Fruit fly (Drosophila melanogaster) whole organism, embryonic: ENCODE results near the gene Naxd.
A peak's percentile ranks its signal among the peaks of the same experiment; 100 is the strongest.

ENCODE experiments used
- Aef1 ChIP-seq: fragments of 200-800 bp; sonication (Bioruptor generic); IDR thresholded peaks from 3 replicates; pipeline ENCODE4 v1.3.6; 2022; ENCODE audit warnings: missing biosample characterization, missing genetic modification characterization
- Antp ChIP-seq: fragments of 200-800 bp; sonication (Bioruptor generic); optimal IDR thresholded peaks from 3 replicates; lab custom pipeline; 2016; ENCODE audit warnings: missing biosample characterization, missing genetic modification characterization
- BEAF-32 ChIP-seq: fragments of 200-800 bp; sonication (Bioruptor generic); optimal IDR thresholded peaks from 3 replicates; lab custom pipeline; 2017; ENCODE audit warnings: missing biosample characterization, missing genetic modification characterization, mild to moderate bottlenecking, moderate library complexity, missing genetic modification reagents
- CG10979 ChIP-seq: fragments of 200-800 bp; sonication (Bioruptor generic); optimal IDR thresholded peaks from 2 replicates; lab custom pipeline; 2018; ENCODE audit warnings: missing biosample characterization, mild to moderate bottlenecking, missing genetic modification characterization, moderate library complexity
- CG12744 ChIP-seq: fragments of 200-800 bp; sonication (Bioruptor generic); optimal IDR thresholded peaks from 2 replicates; lab custom pipeline; 2016; ENCODE audit warnings: missing biosample characterization, missing genetic modification characterization
- CG12942 ChIP-seq: fragments of 200-800 bp; sonication (Bioruptor generic); optimal IDR thresholded peaks from 3 replicates; lab custom pipeline; 2016; ENCODE audit warnings: missing biosample characterization, missing genetic modification characterization
- CG13775 ChIP-seq: fragments of 200-800 bp; sonication (Bioruptor generic); optimal IDR thresholded peaks from 3 replicates; lab custom pipeline; 2017; ENCODE audit warnings: missing biosample characterization, mild to moderate bottlenecking, missing genetic modification characterization
- CG16813 ChIP-seq: fragments of 200-800 bp; sonication (Bioruptor generic); IDR thresholded peaks from 3 replicates; pipeline ENCODE4 v1.3.6; 2022; ENCODE audit warnings: missing biosample characterization, missing genetic modification characterization; ENCODE audit not compliant: partially characterized antibody
- CG17186 ChIP-seq: fragments of 200-800 bp; sonication (Bioruptor generic); optimal IDR thresholded peaks from 3 replicates; lab custom pipeline; 2017; ENCODE audit warnings: missing biosample characterization, missing genetic modification reagents, missing genetic modification characterization
- CG17912 ChIP-seq: fragments of 200-800 bp; sonication (Bioruptor generic); optimal IDR thresholded peaks from 2 replicates; lab custom pipeline; 2018; ENCODE audit warnings: missing biosample characterization, mild to moderate bottlenecking, missing genetic modification characterization
- CG32772 ChIP-seq: fragments of 200-800 bp; sonication (Bioruptor generic); IDR thresholded peaks from 2 replicates; pipeline ENCODE4 v1.3.6; 2022; ENCODE audit warnings: missing biosample characterization, missing genetic modification characterization
- CG4328 ChIP-seq: fragments of 200-800 bp; sonication (Bioruptor generic); optimal IDR thresholded peaks from 3 replicates; lab custom pipeline; 2017; ENCODE audit warnings: missing biosample characterization, missing genetic modification reagents, missing genetic modification characterization
- CG4424 ChIP-seq: fragments of 200-800 bp; sonication (Bioruptor generic); optimal IDR thresholded peaks from 3 replicates; lab custom pipeline; 2016; ENCODE audit warnings: missing biosample characterization, missing genetic modification characterization
- CG4730 ChIP-seq: fragments of 200-800 bp; sonication (Bioruptor generic); IDR thresholded peaks from 2 replicates; pipeline ENCODE4 v1.3.6; 2022; ENCODE audit warnings: missing biosample characterization, missing genetic modification characterization
- CG6765 ChIP-seq: fragments of 200-800 bp; sonication (Bioruptor generic); optimal IDR thresholded peaks from 3 replicates; lab custom pipeline; 2017; ENCODE audit warnings: missing biosample characterization, mild to moderate bottlenecking, missing genetic modification characterization
- CG7372 ChIP-seq: fragments of 200-800 bp; sonication (Bioruptor generic); IDR thresholded peaks from 2 replicates; pipeline ENCODE4 v1.3.6; 2022; ENCODE audit warnings: missing biosample characterization, missing genetic modification characterization
- CG7987 ChIP-seq: fragments of 200-800 bp; sonication (Bioruptor generic); optimal IDR thresholded peaks from 2 replicates; lab custom pipeline; 2018; ENCODE audit warnings: missing biosample characterization, mild to moderate bottlenecking, missing genetic modification characterization, moderate library complexity
- CG8290 ChIP-seq, 3 experiments: fragments of 200-800 bp; sonication (Bioruptor generic); optimal IDR thresholded peaks; 2 replicates each; lab custom pipeline; 2016 to 2019; ENCODE audit warnings: missing biosample characterization in 3 of 3, missing genetic modification characterization in 3 of 3, mild to moderate bottlenecking in 2 of 3, moderate library complexity in 1 of 3
- CG8944 ChIP-seq: fragments of 200-800 bp; sonication (Bioruptor generic); optimal IDR thresholded peaks from 3 replicates; lab custom pipeline; 2016; ENCODE audit warnings: missing biosample characterization, missing genetic modification characterization
- CG9215 ChIP-seq: fragments of 200-800 bp; sonication (Bioruptor generic); IDR thresholded peaks from 2 replicates; pipeline ENCODE4 v1.3.6; 2022; ENCODE audit warnings: missing biosample characterization, missing genetic modification characterization
- Hsf ChIP-seq: fragments of 200-800 bp; sonication (Bioruptor generic); optimal IDR thresholded peaks from 3 replicates; lab custom pipeline; 2016; ENCODE audit warnings: missing biosample characterization, missing genetic modification characterization
- Max ChIP-seq: fragments of 200-800 bp; sonication (Bioruptor generic); optimal IDR thresholded peaks from 2 replicates; lab custom pipeline; 2016; ENCODE audit warnings: missing biosample characterization, mild to moderate bottlenecking, missing genetic modification characterization
- Oaz ChIP-seq: fragments of 200-800 bp; sonication (Bioruptor generic); IDR thresholded peaks from 2 replicates; pipeline ENCODE4 v1.3.6; 2022; ENCODE audit warnings: missing biosample characterization, missing genetic modification characterization
- PHDP ChIP-seq: fragments of 200-800 bp; sonication (Bioruptor generic); optimal IDR thresholded peaks from 3 replicates; lab custom pipeline; 2018; ENCODE audit warnings: missing biosample characterization, mild to moderate bottlenecking, missing genetic modification characterization, moderate library complexity
- Poxn ChIP-seq: fragments of 200-800 bp; sonication (Bioruptor generic); IDR thresholded peaks from 2 replicates; pipeline ENCODE4 v1.3.6; 2022; ENCODE audit warnings: missing biosample characterization, missing genetic modification characterization
- Sry-β ChIP-seq: fragments of 200-800 bp; sonication (Bioruptor generic); optimal IDR thresholded peaks from 2 replicates; lab custom pipeline; 2018; ENCODE audit warnings: missing biosample characterization, mild to moderate bottlenecking, missing genetic modification characterization, moderate library complexity
- Ssrp ChIP-seq: fragments of 200-800 bp; sonication (Bioruptor generic); optimal IDR thresholded peaks from 2 replicates; lab custom pipeline; 2018; ENCODE audit warnings: missing biosample characterization, mild to moderate bottlenecking, missing genetic modification characterization, moderate library complexity
- YL-1 ChIP-seq: fragments of 200-800 bp; sonication (Bioruptor generic); optimal IDR thresholded peaks from 3 replicates; lab custom pipeline; 2017; ENCODE audit warnings: missing biosample characterization, mild to moderate bottlenecking, missing genetic modification characterization
- ab ChIP-seq: fragments of 200-800 bp; sonication (Bioruptor generic); optimal IDR thresholded peaks from 2 replicates; lab custom pipeline; 2016; ENCODE audit warnings: missing biosample characterization, missing genetic modification characterization
- bab2 ChIP-seq: fragments of 200-800 bp; sonication (Bioruptor generic); optimal IDR thresholded peaks from 2 replicates; lab custom pipeline; 2016; ENCODE audit warnings: missing biosample characterization, missing genetic modification characterization
- bigmax ChIP-seq: fragments of 200-800 bp; sonication (Bioruptor generic); optimal IDR thresholded peaks from 2 replicates; lab custom pipeline; 2018; ENCODE audit warnings: missing biosample characterization, mild to moderate bottlenecking, missing genetic modification characterization
- bsh ChIP-seq, 2 experiments: fragments of 200-800 bp; sonication (Bioruptor generic); optimal IDR thresholded peaks; 2 replicates each; lab custom pipeline; 2017 to 2018; ENCODE audit warnings: mild to moderate bottlenecking in 2 of 2, missing biosample characterization in 2 of 2, missing genetic modification characterization in 2 of 2, moderate library complexity in 1 of 2
- btn ChIP-seq: fragments of 200-800 bp; sonication (Bioruptor generic); optimal IDR thresholded peaks from 2 replicates; lab custom pipeline; 2016; ENCODE audit warnings: missing biosample characterization, missing genetic modification characterization
- croc ChIP-seq: fragments of 200-800 bp; sonication (Bioruptor generic); conservative IDR thresholded peaks from 3 replicates; pipeline ENCODE4 v1.3.6; 2022; ENCODE audit warnings: missing biosample characterization, missing genetic modification characterization
- dati ChIP-seq: fragments of 200-800 bp; sonication (Bioruptor generic); IDR thresholded peaks from 2 replicates; pipeline ENCODE4 v1.3.6; 2022; ENCODE audit warnings: missing biosample characterization, missing genetic modification characterization
- disco-r ChIP-seq: fragments of 200-800 bp; sonication (Bioruptor generic); optimal IDR thresholded peaks from 2 replicates; lab custom pipeline; 2016; ENCODE audit warnings: missing biosample characterization, missing genetic modification characterization
- dmrt99B ChIP-seq: fragments of 200-800 bp; sonication (Bioruptor generic); optimal IDR thresholded peaks from 2 replicates; lab custom pipeline; 2018; ENCODE audit warnings: missing biosample characterization, mild to moderate bottlenecking, missing genetic modification characterization, moderate library complexity
- eve ChIP-seq, 2 experiments: fragments of >200 bp; optimal IDR thresholded peaks; 2 replicates each; lab custom pipeline; 2017; ENCODE audit warnings: missing biosample characterization in 2 of 2, missing genetic modification characterization in 2 of 2
- ewg ChIP-seq: fragments of 200-800 bp; sonication (Bioruptor generic); optimal IDR thresholded peaks from 3 replicates; lab custom pipeline; 2017; ENCODE audit warnings: mild to moderate bottlenecking, missing biosample characterization, missing genetic modification reagents, missing genetic modification characterization
- fd102C ChIP-seq: fragments of 200-800 bp; sonication (Bioruptor generic); optimal IDR thresholded peaks from 2 replicates; lab custom pipeline; 2018; ENCODE audit warnings: missing biosample characterization, mild to moderate bottlenecking, missing genetic modification characterization, moderate library complexity
- gcm ChIP-seq: fragments of 200-800 bp; sonication (Bioruptor generic); optimal IDR thresholded peaks from 2 replicates; lab custom pipeline; 2019; ENCODE audit warnings: missing biosample characterization, mild to moderate bottlenecking, missing genetic modification characterization, moderate library complexity
- gsb ChIP-seq: fragments of 200-800 bp; sonication (Bioruptor generic); IDR thresholded peaks from 2 replicates; pipeline ENCODE4 v1.3.6; 2022; ENCODE audit warnings: missing biosample characterization, missing genetic modification characterization
- ham ChIP-seq: fragments of 200-800 bp; sonication (Bioruptor generic); IDR thresholded peaks from 2 replicates; pipeline ENCODE4 v1.3.6; 2022; ENCODE audit warnings: missing biosample characterization, missing genetic modification characterization
- hth ChIP-seq: fragments of >200 bp; optimal IDR thresholded peaks from 2 replicates; lab custom pipeline; 2017; ENCODE audit warnings: inconsistent platforms
- ind ChIP-seq: fragments of 200-800 bp; sonication (Bioruptor generic); optimal IDR thresholded peaks from 3 replicates; lab custom pipeline; 2016; ENCODE audit warnings: missing biosample characterization, missing genetic modification characterization
- jumu ChIP-seq: fragments of 200-800 bp; sonication (Bioruptor generic); optimal IDR thresholded peaks from 3 replicates; lab custom pipeline; 2016; ENCODE audit warnings: missing biosample characterization, missing genetic modification characterization
- mam ChIP-seq: fragments of 200-800 bp; sonication (Bioruptor generic); optimal IDR thresholded peaks from 3 replicates; lab custom pipeline; 2016; ENCODE audit warnings: missing biosample characterization, missing genetic modification characterization
- phol ChIP-seq: fragments of 200-800 bp; sonication (Bioruptor generic); optimal IDR thresholded peaks from 3 replicates; lab custom pipeline; 2018; ENCODE audit warnings: missing biosample characterization, mild to moderate bottlenecking, missing genetic modification characterization, moderate library complexity
- pnt ChIP-seq: fragments of 200-800 bp; sonication (Bioruptor generic); optimal IDR thresholded peaks from 3 replicates; lab custom pipeline; 2016; ENCODE audit warnings: missing biosample characterization, missing genetic modification characterization
- salm ChIP-seq: fragments of 200-800 bp; sonication (Bioruptor generic); optimal IDR thresholded peaks from 2 replicates; lab custom pipeline; 2018; ENCODE audit warnings: missing biosample characterization, mild to moderate bottlenecking, missing genetic modification characterization
- tio ChIP-seq: fragments of 200-800 bp; sonication (Bioruptor generic); optimal IDR thresholded peaks from 2 replicates; lab custom pipeline; 2017; ENCODE audit warnings: missing biosample characterization, missing genetic modification characterization, inconsistent platforms

The Naxd gene

DNA sequence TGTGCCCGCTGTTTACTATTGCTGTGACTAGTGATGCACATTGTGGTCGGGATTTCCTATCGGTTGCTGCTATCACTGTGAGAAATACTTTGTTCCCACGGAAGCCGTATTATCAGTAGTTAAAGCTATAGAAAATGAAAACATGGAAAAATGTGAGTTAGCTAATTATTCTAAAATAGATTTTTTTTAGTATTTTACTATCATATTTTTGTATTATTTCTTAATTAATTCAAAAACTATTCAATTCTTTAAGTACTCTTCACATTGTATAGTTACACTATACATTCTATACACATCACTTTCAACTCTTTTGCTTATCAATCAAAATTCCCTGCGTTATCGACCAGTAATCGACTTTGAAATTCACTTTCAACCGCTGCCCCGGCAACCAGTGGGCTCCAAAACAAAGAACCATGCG lies at the start of gene Naxd, which contains the start of gene CG14079 (continued):
- TF ChIP-seq CG9215 (GFP tag; lab: Robert Waterston, UW), result no peak
- peak; percentile 60 for TF ChIP-seq Oaz (GFP tag; lab: Robert Waterston, UW)
- no peak for TF ChIP-seq CG6765 (GFP tag; lab: Kevin White, UChicago)
- TF ChIP-seq PHDP (tag; lab: Kevin White, UChicago), result peak; percentile 75
- TF ChIP-seq btn, result no peak
- peak; percentile 67 for TF ChIP-seq CG13775 (GFP tag; lab: Kevin White, UChicago)
- TF ChIP-seq Poxn (GFP tag; lab: Robert Waterston, UW), result no peak
- TF ChIP-seq eve (GFP tag; optimal IDR thresholded peaks at IDR 0.05; lab: Kevin White, UChicago), result no peak
- TF ChIP-seq gcm, result peak; percentile 39
- TF ChIP-seq CG32772 (GFP tag; lab: Robert Waterston, UW), result peak; percentile 55
- peak; percentile 38 for TF ChIP-seq CG4424
- no peak for TF ChIP-seq dati
- TF ChIP-seq hth (lab: Kevin White, UChicago), result no peak
- TF ChIP-seq bab2 (GFP tag; lab: Kevin White, UChicago), result peak; percentile 48
- TF ChIP-seq CG4730 (GFP tag; lab: Robert Waterston, UW), result peak; percentile 42; the same call in 1 of the 2 replicates
- peak; percentile 62 for TF ChIP-seq BEAF-32 (GFP tag; lab: Kevin White, UChicago)
- TF ChIP-seq Hsf (GFP tag; lab: Kevin White, UChicago), result peak; percentile 42
- no peak for TF ChIP-seq CG16813
- TF ChIP-seq CG10979 (tag; lab: Kevin White, UChicago), result peak; percentile 57
- no peak for TF ChIP-seq ham (GFP tag; lab: Robert Waterston, UW)
- peak in 1 of 2 experiments; percentile 78 for TF ChIP-seq bsh (GFP tag; optimal IDR thresholded peaks at IDR 0.05; lab: Kevin White, UChicago)
- TF ChIP-seq dmrt99B (tag; lab: Kevin White, UChicago), result peak; percentile 70
- peak; percentile 59 for TF ChIP-seq Aef1 (GFP tag; lab: Robert Waterston, UW)
- TF ChIP-seq fd102C (GFP tag; lab: Kevin White, UChicago), result no peak
- no peak for TF ChIP-seq disco-r (GFP tag; lab: Kevin White, UChicago)
- peak; percentile 36 for TF ChIP-seq CG4328 (GFP tag; lab: Kevin White, UChicago)
- TF ChIP-seq YL-1 (GFP tag; lab: Kevin White, UChicago), result no peak
- TF ChIP-seq CG8944, result peak; percentile 18
- TF ChIP-seq CG12942 (GFP tag; lab: Kevin White, UChicago), result peak; percentile 74
- TF ChIP-seq Ssrp, result peak; percentile 74
- TF ChIP-seq ewg (GFP tag; lab: Kevin White, UChicago), result peak; percentile 46
- TF ChIP-seq gsb (GFP tag; lab: Robert Waterston, UW), result no peak
- TF ChIP-seq Antp (GFP tag; lab: Kevin White, UChicago), result peak; percentile 41
- TF ChIP-seq ind, result peak; percentile 55
- no peak for TF ChIP-seq CG7372
- no peak for TF ChIP-seq CG17912
- no peak for TF ChIP-seq Max (GFP tag; lab: Kevin White, UChicago)
- TF ChIP-seq CG7987, result no peak
- peak; percentile 34 for TF ChIP-seq tio (GFP tag; lab: Kevin White, UChicago)
- TF ChIP-seq phol, result peak; percentile 59
- TF ChIP-seq Sry-β (GFP tag; lab: Kevin White, UChicago), result peak; percentile 12
- no peak for TF ChIP-seq bigmax (GFP tag; lab: Kevin White, UChicago)
- TF ChIP-seq CG8290 (GFP tag; optimal IDR thresholded peaks at IDR 0.05; lab: Kevin White, UChicago), result no peak
- peak in 1 of 2 experiments; percentile 25 for TF ChIP-seq CG8290 (tag; optimal IDR thresholded peaks at IDR 0.05; lab: Kevin White, UChicago)
- TF ChIP-seq jumu (GFP tag; lab: Kevin White, UChicago), result no peak
- TF ChIP-seq croc (GFP tag; lab: Robert Waterston, UW), result 0 out of 3 replicates have a peak, but pooled peaks have one; percentile 14
- TF ChIP-seq pnt (GFP tag; lab: Kevin White, UChicago), result no peak
- peak; percentile 33 for TF ChIP-seq salm
- TF ChIP-seq CG12744, result no peak
- TF ChIP-seq CG17186 (GFP tag; lab: Kevin White, UChicago), result no peak
- TF ChIP-seq mam (GFP tag; lab: Kevin White, UChicago), result peak; percentile 50
- TF ChIP-seq ab (GFP tag; lab: Kevin White, UChicago), result no peak
